Worm (Caenorhabditis elegans) whole organism, L2 larva: ENCODE data around the gene dot-1.2.

Experiments used
- F13H6.1 ChIP-seq: sonication (generic microtip); optimal IDR thresholded peaks from 2 replicates; lab custom pipeline; 2016; ENCODE audit warnings: missing genetic modification characterization, missing compliant biosample characterization
- aly-2 ChIP-seq: fragments of 150-350 bp; optimal IDR thresholded peaks from 2 replicates; lab custom pipeline; 2014; ENCODE audit warnings: missing biosample characterization, missing genetic modification characterization
- blmp-1 ChIP-seq: sonication (generic microtip); optimal IDR thresholded peaks from 2 replicates; lab custom pipeline; 2017; ENCODE audit warnings: missing genetic modification characterization, mild to moderate bottlenecking, missing compliant biosample characterization, antibody characterized with exemption, moderate library complexity; ENCODE audit not compliant: insufficient read depth
- unc-39 ChIP-seq: fragments of 150-350 bp; optimal IDR thresholded peaks from 2 replicates; lab custom pipeline; 2014; ENCODE audit warnings: missing biosample characterization, missing genetic modification characterization
- zag-1 ChIP-seq: fragments of 150-350 bp; optimal IDR thresholded peaks from 2 replicates; lab custom pipeline; 2014; ENCODE audit warnings: missing biosample characterization, missing genetic modification characterization
- ztf-11 ChIP-seq: sonication (generic microtip); optimal IDR thresholded peaks from 2 replicates; lab custom pipeline; 2017; ENCODE audit warnings: missing biosample characterization, missing genetic modification characterization

DNA sequence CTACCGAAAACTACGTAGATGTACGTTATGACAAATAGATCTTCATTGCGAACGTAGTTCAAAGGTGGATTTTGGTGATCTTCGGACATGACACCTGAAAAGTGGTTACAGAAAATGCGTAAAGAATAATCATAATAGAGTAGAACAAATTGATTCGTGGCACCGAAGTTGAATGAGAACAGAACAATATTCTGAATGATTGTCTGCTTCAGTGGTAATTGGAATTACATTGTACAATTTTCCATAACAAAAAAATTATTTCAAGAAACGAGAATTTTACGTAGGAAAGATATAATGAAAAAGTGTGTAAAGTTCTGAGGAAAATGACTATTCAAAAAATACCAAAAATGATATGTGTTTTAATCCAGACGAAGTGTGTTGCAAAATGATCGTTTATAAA is 33.5 kb upstream of the dot-1.2 start, which contains the start of gene Y62H9A.10:
- TF ChIP-seq ztf-11 (tag; lab: Kevin White, UChicago) (no peak), aly-2 (tag; lab: Kevin White, UChicago) (no peak), blmp-1 (tag; lab: Kevin White, UChicago) (no peak), zag-1 (tag; lab: Kevin White, UChicago) (no peak), unc-39 (tag; lab: Kevin White, UChicago) (no peak), F13H6.1 (no peak)
